Fruit fly (Drosophila melanogaster) whole organism, embryonic: Measurements from ENCODE around the gene Pop2.

Experiments used
- CG10209 ChIP-seq: fragments of 200-800 bp; sonication (Bioruptor generic); optimal IDR thresholded peaks from 3 replicates; lab custom pipeline; 2017; ENCODE audit warnings: missing biosample characterization, mild to moderate bottlenecking, missing genetic modification characterization, missing genetic modification reagents
- CG10565 ChIP-seq: fragments of 200-800 bp; sonication (Bioruptor generic); optimal IDR thresholded peaks from 3 replicates; lab custom pipeline; 2016; ENCODE audit warnings: missing biosample characterization, mild to moderate bottlenecking, missing genetic modification characterization
- CG11456 ChIP-seq: fragments of 200-800 bp; sonication (Bioruptor generic); IDR thresholded peaks from 3 replicates; pipeline ENCODE4 v1.3.6; 2022; ENCODE audit warnings: missing biosample characterization, missing genetic modification characterization
- CG1233 ChIP-seq: fragments of 200-800 bp; sonication (Bioruptor generic); optimal IDR thresholded peaks from 4 replicates; lab custom pipeline; 2018; ENCODE audit warnings: missing biosample characterization, mild to moderate bottlenecking, missing genetic modification characterization
- CG13123 ChIP-seq: fragments of 200-800 bp; sonication (Bioruptor generic); optimal IDR thresholded peaks from 2 replicates; lab custom pipeline; 2016; ENCODE audit warnings: missing biosample characterization, missing genetic modification characterization
- CG13424 ChIP-seq: fragments of 200-800 bp; sonication (Bioruptor generic); optimal IDR thresholded peaks from 2 replicates; lab custom pipeline; 2019; ENCODE audit warnings: missing biosample characterization, mild to moderate bottlenecking, missing genetic modification characterization, moderate library complexity
- CG18011 ChIP-seq: fragments of 200-800 bp; sonication (Bioruptor generic); optimal IDR thresholded peaks from 2 replicates; lab custom pipeline; 2017; ENCODE audit warnings: missing biosample characterization, missing genetic modification characterization, mild to moderate bottlenecking, moderate library complexity, missing genotype
- CG18262 ChIP-seq: fragments of 200-800 bp; optimal IDR thresholded peaks from 3 replicates; lab custom pipeline; 2019; ENCODE audit warnings: missing biosample characterization, mild to moderate bottlenecking, missing genetic modification characterization, moderate library complexity
- CG18619 ChIP-seq: fragments of 200-800 bp; sonication (Bioruptor generic); optimal IDR thresholded peaks from 3 replicates; lab custom pipeline; 2017; ENCODE audit warnings: missing biosample characterization, mild to moderate bottlenecking, missing genetic modification characterization
- CG18764 ChIP-seq: fragments of 200-800 bp; sonication (Bioruptor generic); optimal IDR thresholded peaks from 3 replicates; lab custom pipeline; 2016; ENCODE audit warnings: missing biosample characterization, missing genetic modification characterization
- CG2199 ChIP-seq: fragments of 200-800 bp; sonication (Bioruptor generic); IDR thresholded peaks from 3 replicates; pipeline ENCODE4 v1.3.6; 2022; ENCODE audit warnings: missing biosample characterization, missing genetic modification characterization
- CG31388 ChIP-seq: fragments of 200-800 bp; sonication (Bioruptor generic); optimal IDR thresholded peaks from 2 replicates; lab custom pipeline; 2016; ENCODE audit warnings: missing biosample characterization, missing genetic modification characterization
- CG34376 ChIP-seq: fragments of 200-800 bp; sonication (Bioruptor generic); optimal IDR thresholded peaks from 2 replicates; lab custom pipeline; 2018; ENCODE audit warnings: missing biosample characterization, mild to moderate bottlenecking, missing genetic modification characterization
- CG42726 ChIP-seq: fragments of 200-800 bp; sonication (Bioruptor generic); IDR thresholded peaks from 2 replicates; pipeline ENCODE4 v1.3.6; 2022; ENCODE audit warnings: missing biosample characterization, missing genetic modification characterization; ENCODE audit not compliant: partially characterized antibody
- CG4424 ChIP-seq: fragments of 200-800 bp; sonication (Bioruptor generic); optimal IDR thresholded peaks from 3 replicates; lab custom pipeline; 2016; ENCODE audit warnings: missing biosample characterization, missing genetic modification characterization
- CG5953 ChIP-seq: fragments of 200-800 bp; sonication (Bioruptor generic); IDR thresholded peaks from 2 replicates; pipeline ENCODE4 v1.3.6; 2022; ENCODE audit warnings: missing biosample characterization, missing genetic modification characterization
- CG9876 ChIP-seq: fragments of 200-800 bp; sonication (Bioruptor generic); optimal IDR thresholded peaks from 2 replicates; lab custom pipeline; 2016; ENCODE audit warnings: missing biosample characterization, missing genetic modification characterization
- Doc2 ChIP-seq: fragments of 200-800 bp; sonication (Bioruptor generic); IDR thresholded peaks from 2 replicates; pipeline ENCODE4 v1.3.6; 2022; ENCODE audit warnings: missing biosample characterization, missing genetic modification characterization
- Drgx ChIP-seq: fragments of 200-800 bp; sonication (Bioruptor generic); IDR thresholded peaks from 2 replicates; pipeline ENCODE4 v1.3.6; 2022; ENCODE audit warnings: missing biosample characterization, missing genetic modification characterization
- Ets65A ChIP-seq: fragments of 200-800 bp; sonication (Bioruptor generic); peaks from one replicate; lab custom pipeline; 2016; ENCODE audit warnings: missing biosample characterization, missing genetic modification characterization
- Hand ChIP-seq: fragments of 200-800 bp; sonication (Bioruptor generic); optimal IDR thresholded peaks from 2 replicates; lab custom pipeline; 2017; ENCODE audit warnings: mild to moderate bottlenecking, missing biosample characterization, missing genetic modification reagents, missing genetic modification characterization
- Optix ChIP-seq: fragments of 200-800 bp; sonication (Bioruptor generic); IDR thresholded peaks from 3 replicates; pipeline ENCODE4 v1.3.6; 2022; ENCODE audit warnings: missing biosample characterization, missing genetic modification characterization
- Ravus ChIP-seq: fragments of 200-800 bp; sonication (Bioruptor generic); IDR thresholded peaks from 2 replicates; pipeline ENCODE4 v1.3.6; 2022; ENCODE audit warnings: missing biosample characterization, missing genetic modification characterization
- bsh ChIP-seq, 2 experiments: fragments of 200-800 bp; sonication (Bioruptor generic); optimal IDR thresholded peaks; 2 replicates each; lab custom pipeline; 2017 to 2018; ENCODE audit warnings: mild to moderate bottlenecking in 2 of 2, missing biosample characterization in 2 of 2, missing genetic modification characterization in 2 of 2, moderate library complexity in 1 of 2
- dmrt99B ChIP-seq: fragments of 200-800 bp; sonication (Bioruptor generic); optimal IDR thresholded peaks from 2 replicates; lab custom pipeline; 2018; ENCODE audit warnings: missing biosample characterization, mild to moderate bottlenecking, missing genetic modification characterization, moderate library complexity
- fd3F ChIP-seq: fragments of 200-800 bp; sonication (Bioruptor generic); optimal IDR thresholded peaks from 2 replicates; lab custom pipeline; 2018; ENCODE audit warnings: missing biosample characterization, mild to moderate bottlenecking, missing genetic modification characterization, moderate library complexity
- gem ChIP-seq: fragments of 200-800 bp; sonication (Bioruptor generic); optimal IDR thresholded peaks from 2 replicates; lab custom pipeline; 2019; ENCODE audit warnings: missing biosample characterization, mild to moderate bottlenecking, missing genetic modification characterization, moderate library complexity
- jumu ChIP-seq: fragments of 200-800 bp; sonication (Bioruptor generic); optimal IDR thresholded peaks from 3 replicates; lab custom pipeline; 2016; ENCODE audit warnings: missing biosample characterization, missing genetic modification characterization
- nerfin-2 ChIP-seq: fragments of 200-800 bp; sonication (Bioruptor generic); IDR thresholded peaks from 2 replicates; pipeline ENCODE4 v1.3.6; 2022; ENCODE audit warnings: missing biosample characterization, missing genetic modification characterization; ENCODE audit not compliant: partially characterized antibody
- nom ChIP-seq: fragments of 200-800 bp; sonication (Bioruptor generic); optimal IDR thresholded peaks from 2 replicates; lab custom pipeline; 2017; ENCODE audit warnings: missing biosample characterization, missing genetic modification characterization, mild to moderate bottlenecking, moderate library complexity, missing genetic modification reagents
- prd ChIP-seq, 3 experiments: fragments of >200 bp in 2 of 3; fragments of 200-800 bp in 1 of 3; sonication (Bioruptor generic) in 1 of 3; optimal IDR thresholded peaks in 2 of 3; IDR thresholded peaks in 1 of 3; 2 replicates in 2 of 3; 3 replicates in 1 of 3; pipeline versions ENCODE4 v1.3.6 to Lab custom; 2017 to 2022; ENCODE audit warnings: missing biosample characterization in 1 of 3, missing genetic modification characterization in 1 of 3
- run ChIP-seq: fragments of 200-800 bp; sonication (Bioruptor generic); optimal IDR thresholded peaks from 3 replicates; lab custom pipeline; 2018; ENCODE audit warnings: missing biosample characterization, mild to moderate bottlenecking, missing genetic modification characterization
- sens ChIP-seq: fragments of 200-800 bp; sonication (Bioruptor generic); peaks from one replicate; lab custom pipeline; 2016; ENCODE audit warnings: missing biosample characterization, missing genetic modification characterization
- sima ChIP-seq: fragments of 200-800 bp; sonication (Bioruptor generic); optimal IDR thresholded peaks from 2 replicates; lab custom pipeline; 2016; ENCODE audit warnings: missing biosample characterization, missing genetic modification characterization
- sna ChIP-seq: fragments of 200-800 bp; sonication (Bioruptor generic); IDR thresholded peaks from 2 replicates; pipeline ENCODE4 v1.3.6; 2022; ENCODE audit warnings: missing biosample characterization, missing genetic modification characterization; ENCODE audit not compliant: partially characterized antibody
- tgo ChIP-seq: fragments of 200-800 bp; sonication (Bioruptor generic); IDR thresholded peaks from 3 replicates; pipeline ENCODE4 v1.3.6; 2022; ENCODE audit warnings: missing biosample characterization, missing genetic modification characterization
- vnd ChIP-seq: fragments of 200-800 bp; sonication (Bioruptor generic); IDR thresholded peaks from 3 replicates; pipeline ENCODE4 v1.3.6; 2022; ENCODE audit warnings: missing biosample characterization, missing genetic modification characterization; ENCODE audit not compliant: partially characterized antibody

The Pop2 gene

dm6 chr3L:12030521-12030920 is 27.8 kb upstream of the Pop2 start (continued):
- TF ChIP-seq Hand (GFP tag; lab: Kevin White, UChicago) (no peak), CG18619 (no peak), CG13123 (GFP tag; lab: Kevin White, UChicago) (no peak), sens (GFP tag; lab: Kevin White, UChicago) (peak; percentile 60), gem (tag; lab: Kevin White, UChicago) (peak; percentile 10), bsh (GFP tag; optimal IDR thresholded peaks at IDR 0.05; lab: Kevin White, UChicago) (peak; percentile 26 to 44), fd3F (GFP tag; lab: Kevin White, UChicago) (no peak), Drgx (GFP tag; lab: Robert Waterston, UW) (peak; percentile 56), sna (GFP tag; lab: Robert Waterston, UW) (no peak), CG2199 (0 out of 3 replicates have a peak, but pooled peaks have one; percentile 25), CG31388 (GFP tag; lab: Kevin White, UChicago) (no peak), prd (optimal IDR thresholded peaks at IDR 0.05; lab: Kevin White, UChicago) (no peak), prd (GFP tag; IDR thresholded peaks at IDR 0.05; lab: Robert Waterston, UW) (peak; percentile 56; the same call in 2 of the 3 replicates), run (tag; lab: Kevin White, UChicago) (no peak), dmrt99B (tag; lab: Kevin White, UChicago) (peak; percentile 29), jumu (no peak), CG1233 (GFP tag; lab: Kevin White, UChicago) (no peak), CG18262 (peak; percentile 26), CG18764 (no peak), vnd (no peak)

- TF ChIP-seq tgo (no peak), nom (GFP tag; lab: Kevin White, UChicago) (peak; percentile 11), CG42726 (0 out of 2 replicates have a peak, but pooled peaks have one; percentile 23), Ets65A (peak; percentile 71)
Measured at dm6 chr3L:12028534-12029029, 25.9 kb upstream of the Pop2 start.

- no peak for TF ChIP-seq sna (GFP tag; lab: Robert Waterston, UW)
- TF ChIP-seq Doc2, result no peak
- TF ChIP-seq nerfin-2 (GFP tag; lab: Robert Waterston, UW), result no peak
- no peak for TF ChIP-seq CG10565
- no peak for TF ChIP-seq CG11456
- TF ChIP-seq CG18011 (GFP tag; lab: Kevin White, UChicago), result no peak
- no peak for TF ChIP-seq CG10209 (GFP tag; lab: Kevin White, UChicago)
- no peak for TF ChIP-seq CG9876 (GFP tag; lab: Kevin White, UChicago)
- TF ChIP-seq tgo, result no peak
- TF ChIP-seq Ravus, result no peak
- no peak for TF ChIP-seq CG5953 (GFP tag; lab: Robert Waterston, UW)
- TF ChIP-seq CG13424 (tag; lab: Kevin White, UChicago), result no peak
- TF ChIP-seq Optix (GFP tag; lab: Robert Waterston, UW), result no peak
- no peak for TF ChIP-seq sima (GFP tag; lab: Kevin White, UChicago)
- no peak for TF ChIP-seq CG34376 (GFP tag; lab: Kevin White, UChicago)
- TF ChIP-seq CG4424 (GFP tag; lab: Kevin White, UChicago), result no peak
Measured at dm6 chr3L:12027929-12028328, 25.2 kb upstream of the Pop2 start.
